Worm (Caenorhabditis elegans) whole organism, L3 larva: ENCODE results near the gene srab-24.

Source experiments
- elt-1 ChIP-seq: fragments of 150-350 bp; optimal IDR thresholded peaks from 2 replicates; lab custom pipeline; 2014; ENCODE audit warnings: missing biosample characterization, missing genetic modification characterization
- lin-15B ChIP-seq: fragments of 150-350 bp; optimal IDR thresholded peaks from 2 replicates; lab custom pipeline; 2014; ENCODE audit warnings: missing biosample characterization, missing genetic modification characterization
- lin-39 ChIP-seq: fragments of 150-350 bp; optimal IDR thresholded peaks from 2 replicates; lab custom pipeline; 2018; ENCODE audit warnings: missing biosample characterization, missing genetic modification reagents, missing genetic modification characterization
- snpc-4 ChIP-seq: fragments of 150-350 bp; optimal IDR thresholded peaks from 2 replicates; lab custom pipeline; 2014; ENCODE audit warnings: missing biosample characterization, missing genetic modification characterization
- unc-39 ChIP-seq: sonication (generic microtip); optimal IDR thresholded peaks from 4 replicates; lab custom pipeline; 2017; ENCODE audit warnings: missing biosample characterization, missing genetic modification characterization

- TF ChIP-seq lin-15B (no peak), unc-39 (no peak), lin-39 (tag; lab: Kevin White, UChicago) (no peak), elt-1 (tag; lab: Kevin White, UChicago) (no peak), snpc-4 (tag; lab: Kevin White, UChicago) (no peak)
Observed at ce11 chrIV:14196176-14196575, 53.8 kb downstream of the srab-24 start, which contains the start of gene F02H6.2.
